Fruit fly (Drosophila melanogaster) whole organism, embryonic: ENCODE data around the gene rdog.
A peak's percentile ranks its signal among the peaks of the same experiment; 100 is the strongest.

Experiments
- Ada2b ChIP-seq: fragments of 200-800 bp; sonication (Bioruptor generic); IDR thresholded peaks from 2 replicates; pipeline ENCODE4 v1.3.6; 2022; ENCODE audit warnings: missing biosample characterization, missing genetic modification characterization
- Atf3 ChIP-seq: fragments of 200-800 bp; sonication (Bioruptor generic); optimal IDR thresholded peaks from 3 replicates; lab custom pipeline; 2016; ENCODE audit warnings: missing biosample characterization, missing genetic modification characterization
- Atf6 ChIP-seq: fragments of 200-800 bp; sonication (Bioruptor generic); IDR thresholded peaks from 2 replicates; pipeline ENCODE4 v1.3.6; 2022; ENCODE audit warnings: missing biosample characterization, missing genetic modification characterization
- Bdp1 ChIP-seq: fragments of 200-800 bp; sonication (Bioruptor generic); optimal IDR thresholded peaks from 3 replicates; lab custom pipeline; 2016; ENCODE audit warnings: missing biosample characterization, missing genetic modification characterization
- CG12942 ChIP-seq: fragments of 200-800 bp; sonication (Bioruptor generic); optimal IDR thresholded peaks from 3 replicates; lab custom pipeline; 2016; ENCODE audit warnings: missing biosample characterization, missing genetic modification characterization
- CG13287 ChIP-seq: fragments of 200-800 bp; sonication (Bioruptor generic); IDR thresholded peaks from 2 replicates; pipeline ENCODE4 v1.3.6; 2022; ENCODE audit warnings: missing biosample characterization, missing genetic modification characterization; ENCODE audit not compliant: partially characterized antibody
- CG13775 ChIP-seq: fragments of 200-800 bp; sonication (Bioruptor generic); optimal IDR thresholded peaks from 3 replicates; lab custom pipeline; 2017; ENCODE audit warnings: missing biosample characterization, mild to moderate bottlenecking, missing genetic modification characterization
- CG14860 ChIP-seq: fragments of 200-800 bp; sonication (Bioruptor generic); IDR thresholded peaks from 3 replicates; pipeline ENCODE4 v1.3.6; 2022; ENCODE audit warnings: missing biosample characterization, missing genetic modification characterization; ENCODE audit not compliant: partially characterized antibody
- CG15269 ChIP-seq: fragments of 200-800 bp; sonication (Bioruptor generic); optimal IDR thresholded peaks from 2 replicates; lab custom pipeline; 2018; ENCODE audit warnings: missing biosample characterization, mild to moderate bottlenecking, missing genetic modification characterization, moderate library complexity
- CG17186 ChIP-seq: fragments of 200-800 bp; sonication (Bioruptor generic); optimal IDR thresholded peaks from 3 replicates; lab custom pipeline; 2017; ENCODE audit warnings: missing biosample characterization, missing genetic modification reagents, missing genetic modification characterization
- CG2202 ChIP-seq: fragments of 200-800 bp; sonication (Bioruptor generic); optimal IDR thresholded peaks from 2 replicates; lab custom pipeline; 2018; ENCODE audit warnings: missing biosample characterization, mild to moderate bottlenecking, missing genetic modification characterization
- CG2678 ChIP-seq: fragments of 200-800 bp; sonication (Bioruptor generic); optimal IDR thresholded peaks from 3 replicates; lab custom pipeline; 2019; ENCODE audit warnings: missing biosample characterization, mild to moderate bottlenecking, missing genetic modification characterization, moderate library complexity
- CG3065 ChIP-seq: fragments of 200-800 bp; sonication (Bioruptor generic); optimal IDR thresholded peaks from 2 replicates; lab custom pipeline; 2016; ENCODE audit warnings: missing biosample characterization, missing genetic modification characterization
- CG3995 ChIP-seq: fragments of 200-800 bp; sonication (Bioruptor generic); optimal IDR thresholded peaks from 3 replicates; lab custom pipeline; 2016; ENCODE audit warnings: missing biosample characterization, missing genetic modification characterization
- CG6272 ChIP-seq: fragments of 200-800 bp; sonication (Bioruptor generic); IDR thresholded peaks from 2 replicates; pipeline ENCODE4 v1.3.6; 2022; ENCODE audit warnings: missing biosample characterization, missing genetic modification characterization
- CG7786 ChIP-seq: fragments of 200-800 bp; sonication (Bioruptor generic); optimal IDR thresholded peaks from 2 replicates; lab custom pipeline; 2016; ENCODE audit warnings: missing biosample characterization, missing genetic modification characterization
- CG7928 ChIP-seq: fragments of 200-800 bp; sonication (Bioruptor generic); optimal IDR thresholded peaks from 2 replicates; lab custom pipeline; 2017; ENCODE audit warnings: missing biosample characterization, mild to moderate bottlenecking, missing genetic modification characterization
- CG8089 ChIP-seq: fragments of 200-800 bp; sonication (Bioruptor generic); optimal IDR thresholded peaks from 3 replicates; lab custom pipeline; 2016; ENCODE audit warnings: missing biosample characterization, missing genetic modification characterization
- CTCF ChIP-seq: fragments of 200-800 bp; sonication (Bioruptor generic); optimal IDR thresholded peaks from 2 replicates; lab custom pipeline; 2017; ENCODE audit warnings: missing biosample characterization, mild to moderate bottlenecking, missing genetic modification characterization, moderate library complexity
- Camta ChIP-seq: fragments of 200-800 bp; sonication (Bioruptor generic); optimal IDR thresholded peaks from 2 replicates; lab custom pipeline; 2016; ENCODE audit warnings: missing biosample characterization, missing genetic modification characterization
- Chrac-16 ChIP-seq: fragments of 200-800 bp; sonication (Bioruptor generic); optimal IDR thresholded peaks from 3 replicates; lab custom pipeline; 2016; ENCODE audit warnings: missing biosample characterization, missing genetic modification characterization
- CkIIα-i1 ChIP-seq: fragments of 200-800 bp; sonication (Bioruptor generic); IDR thresholded peaks from 2 replicates; pipeline ENCODE4 v1.3.6; 2022; ENCODE audit warnings: missing biosample characterization, missing genetic modification characterization
- Dad ChIP-seq: fragments of 200-800 bp; sonication (Bioruptor generic); optimal IDR thresholded peaks from 3 replicates; lab custom pipeline; 2016; ENCODE audit warnings: missing biosample characterization, missing genetic modification characterization
- ERR ChIP-seq: fragments of 200-800 bp; sonication (Bioruptor generic); optimal IDR thresholded peaks from 2 replicates; lab custom pipeline; 2016; ENCODE audit warnings: missing biosample characterization, missing genetic modification characterization
- H2.0 ChIP-seq: fragments of 200-800 bp; sonication (Bioruptor generic); IDR thresholded peaks from 2 replicates; pipeline ENCODE4 v1.3.6; 2022; ENCODE audit warnings: missing biosample characterization, missing genetic modification characterization
- HmgZ ChIP-seq: fragments of 200-800 bp; sonication (Bioruptor generic); optimal IDR thresholded peaks from 2 replicates; lab custom pipeline; 2018; ENCODE audit warnings: missing biosample characterization, mild to moderate bottlenecking, missing genetic modification characterization
- Lhr ChIP-seq: fragments of 200-800 bp; sonication (Bioruptor generic); optimal IDR thresholded peaks from 3 replicates; lab custom pipeline; 2017; ENCODE audit warnings: mild to moderate bottlenecking, missing biosample characterization, missing genetic modification reagents, missing genetic modification characterization
- Pdp1 ChIP-seq, 2 experiments: fragments of 200-800 bp; sonication (Bioruptor generic); optimal IDR thresholded peaks; 3 replicates each; lab custom pipeline; 2016; ENCODE audit warnings: missing biosample characterization in 2 of 2, missing genetic modification characterization in 2 of 2, mild to moderate bottlenecking in 1 of 2, moderate library complexity in 1 of 2
- Sin3A ChIP-seq: fragments of >200 bp; optimal IDR thresholded peaks from 2 replicates; lab custom pipeline; 2018
- cas ChIP-seq: fragments of 200-800 bp; sonication (Bioruptor generic); IDR thresholded peaks from 2 replicates; pipeline ENCODE4 v1.3.6; 2022; ENCODE audit warnings: missing biosample characterization, missing genetic modification characterization
- corto ChIP-seq: fragments of 200-800 bp; sonication (Bioruptor generic); optimal IDR thresholded peaks from 2 replicates; lab custom pipeline; 2016; ENCODE audit warnings: missing biosample characterization, mild to moderate bottlenecking, missing genetic modification characterization, moderate library complexity
- en ChIP-seq: fragments of 200-800 bp; sonication (Bioruptor generic); optimal IDR thresholded peaks from 2 replicates; lab custom pipeline; 2016; ENCODE audit warnings: missing biosample characterization, missing genetic modification characterization
- eve ChIP-seq, 2 experiments: fragments of >200 bp; optimal IDR thresholded peaks; 2 replicates each; lab custom pipeline; 2017; ENCODE audit warnings: missing biosample characterization in 2 of 2, missing genetic modification characterization in 2 of 2
- fd64A ChIP-seq: fragments of 200-800 bp; sonication (Bioruptor generic); optimal IDR thresholded peaks from 3 replicates; lab custom pipeline; 2018; ENCODE audit warnings: missing biosample characterization, mild to moderate bottlenecking, missing genetic modification characterization
- grau ChIP-seq: fragments of 200-800 bp; optimal IDR thresholded peaks from 3 replicates; lab custom pipeline; 2019; ENCODE audit warnings: missing biosample characterization, mild to moderate bottlenecking, missing genetic modification characterization, moderate library complexity
- hb ChIP-seq: fragments of 200-800 bp; sonication (Bioruptor generic); IDR thresholded peaks from 3 replicates; pipeline ENCODE4 v1.3.6; 2022; ENCODE audit warnings: missing biosample characterization, missing genetic modification characterization; ENCODE audit not compliant: partially characterized antibody
- hkb ChIP-seq, 2 experiments: fragments of 200-800 bp in 1 of 2; fragments of >200 bp in 1 of 2; sonication (Bioruptor generic) in 1 of 2; IDR thresholded peaks in 1 of 2; optimal IDR thresholded peaks in 1 of 2; 2 replicates each; pipeline versions ENCODE4 v1.3.6 to Lab custom; 2017 to 2022; ENCODE audit warnings: missing biosample characterization in 1 of 2, missing genetic modification characterization in 1 of 2
- lov ChIP-seq, 2 experiments: fragments of 200-800 bp in 1 of 2; fragments of >200 bp in 1 of 2; sonication (Bioruptor generic) in 1 of 2; IDR thresholded peaks in 1 of 2; optimal IDR thresholded peaks in 1 of 2; 2 replicates in 1 of 2; 3 replicates in 1 of 2; pipeline versions ENCODE4 v1.3.6 to Lab custom; 2017 to 2022; ENCODE audit warnings: missing biosample characterization in 1 of 2, missing genetic modification characterization in 1 of 2
- nerfin-2 ChIP-seq: fragments of 200-800 bp; sonication (Bioruptor generic); IDR thresholded peaks from 2 replicates; pipeline ENCODE4 v1.3.6; 2022; ENCODE audit warnings: missing biosample characterization, missing genetic modification characterization; ENCODE audit not compliant: partially characterized antibody
- odd ChIP-seq: fragments of 200-800 bp; sonication (Bioruptor generic); optimal IDR thresholded peaks from 2 replicates; lab custom pipeline; 2017; ENCODE audit warnings: missing biosample characterization, mild to moderate bottlenecking, missing genetic modification characterization
- pho ChIP-seq: fragments of 200-800 bp; sonication (Bioruptor generic); optimal IDR thresholded peaks from 2 replicates; lab custom pipeline; 2016; ENCODE audit warnings: missing biosample characterization, missing genetic modification characterization
- pita ChIP-seq: fragments of 200-800 bp; sonication (Bioruptor generic); optimal IDR thresholded peaks from 2 replicates; lab custom pipeline; 2017; ENCODE audit warnings: missing biosample characterization, mild to moderate bottlenecking, missing genetic modification characterization
- pros ChIP-seq: fragments of 200-800 bp; sonication (Bioruptor generic); optimal IDR thresholded peaks from 3 replicates; lab custom pipeline; 2019; ENCODE audit warnings: missing biosample characterization, mild to moderate bottlenecking, missing genetic modification characterization, moderate library complexity
- slou ChIP-seq: fragments of 200-800 bp; sonication (Bioruptor generic); optimal IDR thresholded peaks from 3 replicates; lab custom pipeline; 2016; ENCODE audit warnings: missing biosample characterization, missing genetic modification characterization
- stwl ChIP-seq: fragments of 200-800 bp; sonication (Bioruptor generic); optimal IDR thresholded peaks from 3 replicates; lab custom pipeline; 2018; ENCODE audit warnings: missing biosample characterization, mild to moderate bottlenecking, missing genetic modification characterization, moderate library complexity
- tna ChIP-seq: fragments of 200-800 bp; sonication (Bioruptor generic); IDR thresholded peaks from 2 replicates; pipeline ENCODE4 v1.3.6; 2022; ENCODE audit warnings: missing biosample characterization, missing genetic modification characterization; ENCODE audit not compliant: partially characterized antibody
- tx ChIP-seq: fragments of 200-800 bp; sonication (Bioruptor generic); optimal IDR thresholded peaks from 2 replicates; lab custom pipeline; 2016; ENCODE audit warnings: missing biosample characterization, missing genetic modification characterization
- zfh1 ChIP-seq: fragments of 200-800 bp; sonication (Bioruptor generic); IDR thresholded peaks from 3 replicates; pipeline ENCODE4 v1.3.6; 2022; ENCODE audit warnings: missing biosample characterization, missing genetic modification characterization

The rdog gene

DNA sequence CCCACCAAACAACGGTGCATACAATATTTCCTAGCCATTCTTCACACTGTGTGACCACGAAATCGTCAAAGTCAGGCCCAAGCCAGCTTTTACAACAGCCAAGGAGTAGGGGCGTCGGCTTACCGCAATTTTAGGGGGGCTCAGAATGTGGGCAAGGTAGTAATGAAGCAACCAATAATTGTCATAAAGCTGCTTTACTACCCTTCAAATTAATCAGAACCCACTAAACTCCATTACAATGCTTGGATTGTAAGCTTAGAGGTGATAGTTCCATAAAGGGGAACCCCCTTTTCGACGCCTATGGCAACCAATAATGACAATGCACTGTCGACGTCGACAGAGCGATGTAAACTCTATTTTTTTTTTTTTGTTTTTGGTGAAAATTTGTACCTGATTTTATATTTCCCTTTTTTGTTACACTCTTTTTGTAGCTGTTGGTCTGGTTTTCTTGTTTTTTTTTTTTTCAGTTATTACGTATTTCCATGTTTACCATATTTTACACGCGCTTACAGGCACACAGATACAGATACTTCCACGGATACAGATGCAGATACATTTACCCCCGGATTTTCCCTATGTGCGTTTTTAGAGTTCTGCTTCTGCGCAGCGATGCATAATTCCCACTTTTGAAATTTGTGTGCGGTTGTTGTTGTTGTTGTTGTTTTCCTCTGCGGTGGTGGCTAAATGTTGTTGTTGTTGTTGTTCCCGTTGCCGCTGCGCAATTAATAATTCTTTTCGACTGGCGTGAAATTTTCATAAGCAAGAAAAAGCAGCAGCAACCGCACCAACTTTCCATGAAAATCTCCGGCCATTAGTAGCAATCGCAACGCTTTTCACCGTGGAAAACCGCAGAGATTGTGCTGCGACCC is 46.9 kb downstream of the rdog start (continued):
- peak; percentile 66 for TF ChIP-seq CG6272 (GFP tag; lab: Robert Waterston, UW)
- TF ChIP-seq pita (GFP tag; lab: Kevin White, UChicago): no peak
- no peak for TF ChIP-seq stwl (tag; lab: Kevin White, UChicago)
- no peak for TF ChIP-seq CG13287
- peak; percentile 55 for TF ChIP-seq Bdp1 (GFP tag; lab: Kevin White, UChicago)
- no peak for TF ChIP-seq CG3995
- TF ChIP-seq CG2202 (tag; lab: Kevin White, UChicago): peak; percentile 66
- TF ChIP-seq zfh1 (GFP tag; lab: Robert Waterston, UW): peak; percentile 85
- peak; percentile 47 for TF ChIP-seq CG17186 (GFP tag; lab: Kevin White, UChicago)
- no peak for TF ChIP-seq tna
- peak; percentile 56 for TF ChIP-seq Lhr (GFP tag; lab: Kevin White, UChicago)
- TF ChIP-seq HmgZ (tag; lab: Kevin White, UChicago): peak; percentile 48
- TF ChIP-seq Camta (GFP tag; lab: Kevin White, UChicago): peak; percentile 69
- peak; percentile 60 for TF ChIP-seq CG8089
- TF ChIP-seq CkIIα-i1 (GFP tag; lab: Robert Waterston, UW): no peak
- TF ChIP-seq CG13775 (GFP tag; lab: Kevin White, UChicago): peak; percentile 42
- TF ChIP-seq Chrac-16: peak; percentile 59
- no peak for TF ChIP-seq corto (GFP tag; lab: Kevin White, UChicago)
- peak; percentile 75 for TF ChIP-seq CG12942
- peak; percentile 37 for TF ChIP-seq CTCF
- peak; percentile 72 for TF ChIP-seq Ada2b (GFP tag; lab: Robert Waterston, UW)
- peak; percentile 61 for TF ChIP-seq odd (GFP tag; lab: Kevin White, UChicago)
- TF ChIP-seq CG14860 (GFP tag; lab: Robert Waterston, UW): no peak
- peak; percentile 84 for TF ChIP-seq CG2678 (tag; lab: Kevin White, UChicago)
- TF ChIP-seq CG15269 (tag; lab: Kevin White, UChicago): peak; percentile 80
- TF ChIP-seq hkb (optimal IDR thresholded peaks at IDR 0.05; lab: Kevin White, UChicago): no peak
- TF ChIP-seq hkb (GFP tag; IDR thresholded peaks at IDR 0.05; lab: Robert Waterston, UW): peak; percentile 78
- TF ChIP-seq ERR (GFP tag; lab: Kevin White, UChicago): peak; percentile 25
- TF ChIP-seq en (GFP tag; lab: Kevin White, UChicago): peak; percentile 69
- TF ChIP-seq cas (GFP tag; lab: Robert Waterston, UW): no peak
- TF ChIP-seq H2.0 (GFP tag; lab: Robert Waterston, UW): peak; percentile 78
- no peak for TF ChIP-seq lov (optimal IDR thresholded peaks at IDR 0.05; lab: Kevin White, UChicago)
- peak; percentile 65; the same call in 1 of the 3 replicates for TF ChIP-seq lov (GFP tag; IDR thresholded peaks at IDR 0.05; lab: Robert Waterston, UW)
- TF ChIP-seq nerfin-2 (GFP tag; lab: Robert Waterston, UW): no peak
- no peak for TF ChIP-seq Atf6 (GFP tag; lab: Robert Waterston, UW)
- no peak for TF ChIP-seq Sin3A (lab: Kevin White, UChicago)
- TF ChIP-seq tx (GFP tag; lab: Kevin White, UChicago): peak; percentile 62
- TF ChIP-seq slou (GFP tag; lab: Kevin White, UChicago): no peak
- peak; percentile 9 for TF ChIP-seq pho (GFP tag; lab: Kevin White, UChicago)
- peak; percentile 59 for TF ChIP-seq Atf3
- peak in 1 of 2 experiments; percentile 94 for TF ChIP-seq eve (GFP tag; optimal IDR thresholded peaks at IDR 0.05; lab: Kevin White, UChicago)
- TF ChIP-seq grau (tag; lab: Kevin White, UChicago): peak; percentile 76
- TF ChIP-seq CG7786 (GFP tag; lab: Kevin White, UChicago): peak; percentile 33
- peak; percentile 79 for TF ChIP-seq fd64A (GFP tag; lab: Kevin White, UChicago)
- peak; percentile 71 to 75 for TF ChIP-seq Pdp1 (GFP tag; optimal IDR thresholded peaks at IDR 0.05; lab: Kevin White, UChicago)
- TF ChIP-seq CG7928 (GFP tag; lab: Kevin White, UChicago): no peak
- peak; percentile 30 for TF ChIP-seq pros (GFP tag; lab: Kevin White, UChicago)
- TF ChIP-seq Dad (GFP tag; lab: Kevin White, UChicago): peak; percentile 33
- peak; percentile 35 for TF ChIP-seq CG3065 (GFP tag; lab: Kevin White, UChicago)
- 0 out of 3 replicates have a peak, but pooled peaks have one; percentile 15 for TF ChIP-seq hb (GFP tag; lab: Robert Waterston, UW)
